Fruit fly (Drosophila melanogaster) whole organism, adult: Measurements from ENCODE around the gene Surf1.

Experiments
- CG5204 ChIP-seq: fragments of 200-800 bp; sonication (Bioruptor generic); optimal IDR thresholded peaks from 2 replicates; lab custom pipeline; 2016; ENCODE audit warnings: missing biosample characterization, missing genetic modification characterization
- CG7045 ChIP-seq: fragments of 200-800 bp; sonication (Bioruptor generic); optimal IDR thresholded peaks from 2 replicates; lab custom pipeline; 2017; ENCODE audit warnings: missing biosample characterization, mild to moderate bottlenecking, missing genetic modification characterization
- CG7101 ChIP-seq: fragments of 200-800 bp; sonication (Bioruptor generic); optimal IDR thresholded peaks from 2 replicates; lab custom pipeline; 2018; ENCODE audit warnings: missing biosample characterization, mild to moderate bottlenecking, missing genetic modification characterization, moderate library complexity
- Crg-1 ChIP-seq: fragments of 200-800 bp; sonication (Bioruptor generic); optimal IDR thresholded peaks from 2 replicates; lab custom pipeline; 2016; ENCODE audit warnings: missing biosample characterization, missing genetic modification characterization
- Mnt ChIP-seq: fragments of 200-800 bp; sonication (Bioruptor generic); optimal IDR thresholded peaks from 2 replicates; lab custom pipeline; 2016; ENCODE audit warnings: missing biosample characterization, mild to moderate bottlenecking, missing genetic modification characterization
- ovo ChIP-seq: fragments of 200-800 bp; sonication (Bioruptor generic); optimal IDR thresholded peaks from 2 replicates; lab custom pipeline; 2016; ENCODE audit warnings: missing biosample characterization, missing genetic modification characterization

- TF ChIP-seq Mnt (GFP tag; lab: Kevin White, UChicago) (no peak), CG7101 (tag; lab: Kevin White, UChicago) (no peak), Crg-1 (GFP tag; lab: Kevin White, UChicago) (no peak), CG5204 (GFP tag; lab: Kevin White, UChicago) (no peak), CG7045 (no peak), ovo (no peak)
These were observed 10.8 kb upstream of the Surf1 start for dm6 chr3L:6947188-6947971.
